Worm (Caenorhabditis elegans) whole organism, L4 larva: Measurements from ENCODE around the gene ZC250.5.

Experiments used
- F44E2.7 ChIP-seq: fragments of 200-800 bp; sonication (Bioruptor generic); IDR thresholded peaks from 2 replicates; pipeline ENCODE4 v2.1.2; 2022; ENCODE audit warnings: missing genetic modification characterization, missing compliant biosample characterization
- F49E8.2 ChIP-seq: sonication (generic microtip); optimal IDR thresholded peaks from 2 replicates; lab custom pipeline; 2016; ENCODE audit warnings: missing compliant biosample characterization, mild to moderate bottlenecking, missing genetic modification characterization, borderline replicate concordance
- R02D3.7 ChIP-seq: fragments of 150-350 bp; sonication (generic microtip); optimal IDR thresholded peaks from 3 replicates; lab custom pipeline; 2014; ENCODE audit warnings: missing biosample characterization, missing genetic modification characterization
- T26A8.4 ChIP-seq: fragments of 200-800 bp; sonication (Bioruptor generic); IDR thresholded peaks from 2 replicates; pipeline ENCODE4 v1.3.6; 2022; ENCODE audit warnings: missing genetic modification characterization, missing compliant biosample characterization
- Y105C5A.15 ChIP-seq: fragments of 200-800 bp; sonication (Bioruptor generic); IDR thresholded peaks from 2 replicates; pipeline ENCODE4 v1.3.6; 2022; ENCODE audit warnings: missing genetic modification characterization, missing compliant biosample characterization
- Y48G9A.11 ChIP-seq: fragments of 200-800 bp; sonication (Bioruptor generic); IDR thresholded peaks from 2 replicates; pipeline ENCODE4 v1.3.6; 2022; ENCODE audit warnings: missing genetic modification reagents, missing genetic modification characterization, missing compliant biosample characterization
- ZK546.5 ChIP-seq, 2 experiments: sonication (generic microtip); optimal IDR thresholded peaks; 2 replicates each; lab custom pipeline; 2017; ENCODE audit warnings: missing biosample characterization in 2 of 2, missing genetic modification characterization in 2 of 2
- aha-1 ChIP-seq: fragments of 150-350 bp; peaks from one replicate; lab custom pipeline; 2014; ENCODE audit warnings: missing biosample characterization, missing genetic modification characterization
- ama-1 ChIP-seq: fragments of 150-350 bp; optimal IDR thresholded peaks from 2 replicates; lab custom pipeline; 2014; ENCODE audit warnings: inconsistent platforms, mixed read lengths
- ceh-32 ChIP-seq: sonication (generic microtip); optimal IDR thresholded peaks from 2 replicates; lab custom pipeline; 2016; ENCODE audit warnings: mild to moderate bottlenecking, missing genetic modification characterization, missing compliant biosample characterization; ENCODE audit not compliant: poor library complexity
- ceh-44 ChIP-seq: fragments of 200-800 bp; sonication (Bioruptor generic); IDR thresholded peaks from 2 replicates; pipeline ENCODE4 v1.3.6; 2022; ENCODE audit warnings: missing genetic modification reagents, missing genetic modification characterization, missing compliant biosample characterization
- ceh-62 ChIP-seq: sonication (generic microtip); optimal IDR thresholded peaks from 2 replicates; lab custom pipeline; 2017; ENCODE audit warnings: missing biosample characterization, missing genetic modification characterization
- ceh-82 ChIP-seq: sonication (generic microtip); optimal IDR thresholded peaks from 2 replicates; lab custom pipeline; 2017; ENCODE audit warnings: missing biosample characterization, missing genetic modification characterization
- cey-2 ChIP-seq: sonication (generic microtip); optimal IDR thresholded peaks from 3 replicates; lab custom pipeline; 2017; ENCODE audit warnings: missing genetic modification characterization, mild to moderate bottlenecking, missing compliant biosample characterization, antibody characterized with exemption, borderline replicate concordance; ENCODE audit not compliant: insufficient read depth
- daf-12 ChIP-seq: fragments of 150-350 bp; optimal IDR thresholded peaks from 2 replicates; lab custom pipeline; 2014; ENCODE audit warnings: missing biosample characterization, missing genetic modification reagents, missing genetic modification characterization
- dmd-6 ChIP-seq: fragments of 200-800 bp; sonication (Bioruptor generic); IDR thresholded peaks from 2 replicates; pipeline ENCODE4 v1.3.6; 2022; ENCODE audit warnings: missing genetic modification reagents, missing genetic modification characterization, missing compliant biosample characterization
- dmd-8 ChIP-seq: fragments of 200-800 bp; sonication (Bioruptor generic); IDR thresholded peaks from 2 replicates; pipeline ENCODE4 v1.3.6; 2022; ENCODE audit warnings: missing genetic modification characterization, missing compliant biosample characterization
- dmd-9 ChIP-seq: fragments of 200-800 bp; sonication (Bioruptor generic); IDR thresholded peaks from 2 replicates; pipeline ENCODE4 v1.3.6; 2022; ENCODE audit warnings: missing genetic modification reagents, missing genetic modification characterization, missing compliant biosample characterization
- egl-27 ChIP-seq: sonication (generic microtip); optimal IDR thresholded peaks from 3 replicates; lab custom pipeline; 2017; ENCODE audit warnings: missing biosample characterization, missing genetic modification reagents, missing genetic modification characterization
- fkh-10 ChIP-seq: fragments of 150-350 bp; optimal IDR thresholded peaks from 2 replicates; lab custom pipeline; 2014; ENCODE audit warnings: missing biosample characterization, missing genetic modification reagents, missing genetic modification characterization
- fos-1 ChIP-seq: fragments of 150-350 bp; optimal IDR thresholded peaks from 2 replicates; lab custom pipeline; 2014; ENCODE audit warnings: missing biosample characterization, missing genetic modification characterization
- hif-1 ChIP-seq, 2 experiments: sonication (generic microtip); optimal IDR thresholded peaks; 2 replicates each; lab custom pipeline; 2016 to 2017; ENCODE audit warnings: missing compliant biosample characterization in 2 of 2, missing genetic modification characterization in 2 of 2, missing genetic modification reagents in 2 of 2, missing genotype in 2 of 2, mild to moderate bottlenecking in 1 of 2
- hlh-30 ChIP-seq: sonication (generic microtip); optimal IDR thresholded peaks from 2 replicates; lab custom pipeline; 2017; ENCODE audit warnings: antibody characterized with exemption, mild to moderate bottlenecking, missing genetic modification characterization, missing compliant biosample characterization; ENCODE audit not compliant: insufficient read depth
- hmg-1.1 ChIP-seq: fragments of 200-800 bp; sonication (Bioruptor generic); IDR thresholded peaks from 2 replicates; pipeline ENCODE4 v1.3.6; 2022; ENCODE audit warnings: missing genetic modification reagents, missing genetic modification characterization, missing compliant biosample characterization
- lin-1 ChIP-seq: fragments of 200-800 bp; sonication (Bioruptor generic); IDR thresholded peaks from 2 replicates; pipeline ENCODE4 v1.3.6; 2022; ENCODE audit warnings: missing genetic modification reagents, missing genetic modification characterization, missing compliant biosample characterization
- lin-13 ChIP-seq: fragments of 150-350 bp; optimal IDR thresholded peaks from 2 replicates; lab custom pipeline; 2014; ENCODE audit warnings: missing biosample characterization, missing genetic modification reagents, missing genetic modification characterization
- lsy-2 ChIP-seq, 2 experiments: fragments of 150-350 bp in 1 of 2; sonication (generic microtip) in 1 of 2; optimal IDR thresholded peaks; 2 replicates each; lab custom pipeline; 2014 to 2017; ENCODE audit warnings: missing biosample characterization in 2 of 2, missing genetic modification characterization in 2 of 2
- mdl-1 ChIP-seq, 2 experiments: fragments of 150-350 bp in 1 of 2; sonication (generic microtip) in 1 of 2; optimal IDR thresholded peaks; 2 replicates each; lab custom pipeline; 2014 to 2017; ENCODE audit warnings: missing biosample characterization in 2 of 2, missing genetic modification characterization in 2 of 2
- mes-2 ChIP-seq: sonication (generic microtip); optimal IDR thresholded peaks from 2 replicates; lab custom pipeline; 2016; ENCODE audit warnings: missing genotype, mild to moderate bottlenecking, missing genetic modification characterization, missing compliant biosample characterization; ENCODE audit not compliant: poor library complexity, severe bottlenecking
- mxl-2 ChIP-seq: fragments of 200-800 bp; sonication (Bioruptor generic); conservative IDR thresholded peaks from 2 replicates; pipeline ENCODE4 v1.3.6; 2022; ENCODE audit warnings: missing genetic modification reagents, missing genetic modification characterization, missing compliant biosample characterization
- nhr-10 ChIP-seq: fragments of 150-350 bp; optimal IDR thresholded peaks from 2 replicates; lab custom pipeline; 2014; ENCODE audit warnings: missing biosample characterization, missing genetic modification characterization
- nhr-102 ChIP-seq: sonication (generic microtip); optimal IDR thresholded peaks from 2 replicates; lab custom pipeline; 2016; ENCODE audit warnings: mild to moderate bottlenecking, missing genetic modification characterization, moderate library complexity, missing compliant biosample characterization
- nhr-6 ChIP-seq: fragments of 150-350 bp; optimal IDR thresholded peaks from 2 replicates; lab custom pipeline; 2014; ENCODE audit warnings: missing biosample characterization, missing genetic modification characterization
- pha-4 ChIP-seq, 2 experiments: fragments of 150-350 bp in 1 of 2; fragments of 200-800 bp in 1 of 2; sonication (Bioruptor generic) in 1 of 2; IDR thresholded peaks in 1 of 2; optimal IDR thresholded peaks in 1 of 2; 2 replicates each; pipeline versions ENCODE4 v1.3.6 to Lab custom; 2014 to 2022; ENCODE audit warnings: missing genetic modification characterization in 2 of 2, missing genetic modification reagents in 2 of 2, missing biosample characterization in 1 of 2, missing compliant biosample characterization in 1 of 2
- php-3 ChIP-seq: fragments of 200-800 bp; sonication (Bioruptor generic); IDR thresholded peaks from 2 replicates; pipeline ENCODE4 v1.3.6; 2022; ENCODE audit warnings: missing genetic modification reagents, missing genetic modification characterization, missing compliant biosample characterization
- pqm-1 ChIP-seq: sonication (generic microtip); optimal IDR thresholded peaks from 2 replicates; lab custom pipeline; 2017; ENCODE audit warnings: missing biosample characterization, missing genetic modification characterization
- rbr-2 ChIP-seq: sonication (generic microtip); optimal IDR thresholded peaks from 2 replicates; lab custom pipeline; 2016; ENCODE audit warnings: missing genotype, missing genetic modification characterization, missing compliant biosample characterization
- spr-3 ChIP-seq: fragments of 200-800 bp; sonication (Bioruptor generic); optimal IDR thresholded peaks from 2 replicates; lab custom pipeline; 2018; ENCODE audit warnings: mild to moderate bottlenecking, missing genetic modification characterization, missing compliant biosample characterization
- tag-97 ChIP-seq: fragments of 200-800 bp; sonication (Bioruptor generic); IDR thresholded peaks from 2 replicates; pipeline ENCODE4 v1.3.6; 2022; ENCODE audit warnings: missing genetic modification characterization, missing compliant biosample characterization
- tra-1 ChIP-seq: fragments of 200-800 bp; sonication (Bioruptor generic); IDR thresholded peaks from 2 replicates; pipeline ENCODE4 v1.3.6; 2022; ENCODE audit warnings: missing genetic modification reagents, missing genetic modification characterization, missing compliant biosample characterization
- unc-62 ChIP-seq, 3 experiments: fragments of 150-350 bp in 1 of 3; sonication (generic microtip); optimal IDR thresholded peaks in 2 of 3; peaks in 1 of 3; 1 replicate in 1 of 3; 2 replicates in 2 of 3; lab custom pipeline; 2014 to 2017; ENCODE audit warnings: missing biosample characterization in 3 of 3, missing genetic modification characterization in 3 of 3, missing genetic modification reagents in 3 of 3, missing genotype in 1 of 3
- zfp-3 ChIP-seq: fragments of 200-800 bp; sonication (Bioruptor generic); conservative IDR thresholded peaks from 2 replicates; pipeline ENCODE4 v1.3.6; 2022; ENCODE audit warnings: missing genetic modification reagents, missing genetic modification characterization, missing compliant biosample characterization
- zip-11 ChIP-seq: fragments of 200-800 bp; sonication (Bioruptor generic); IDR thresholded peaks from 2 replicates; pipeline ENCODE4 v1.3.6; 2022; ENCODE audit warnings: missing genetic modification characterization, missing compliant biosample characterization

ZC250.5 gene

ce11 chrV:5838576-5839366, 33.2 kb downstream of the ZC250.5 start, which contains the start of gene F26F12.2 (continued):
- TF ChIP-seq unc-62 (GFP tag; optimal IDR thresholded peaks at IDR 0.05 in 1 of 2; lab: Kevin White, UChicago) (peak in 1 of 2 experiments; percentile 91), unc-62 (tag; optimal IDR thresholded peaks at IDR 0.05; lab: Kevin White, UChicago) (no peak), tra-1 (GFP tag; lab: Robert Waterston, UW) (no peak), zfp-3 (GFP tag; lab: Robert Waterston, UW) (no peak), ceh-32 (tag; lab: Kevin White, UChicago) (no peak), lsy-2 (tag; optimal IDR thresholded peaks at IDR 0.05; lab: Kevin White, UChicago) (no peak), nhr-6 (tag; lab: Kevin White, UChicago) (no peak), mxl-2 (GFP tag; lab: Robert Waterston, UW) (no peak), lin-13 (GFP tag; lab: Kevin White, UChicago) (no peak), zip-11 (GFP tag; lab: Robert Waterston, UW) (no peak), nhr-10 (tag; lab: Kevin White, UChicago) (no peak), dmd-6 (GFP tag; lab: Robert Waterston, UW) (no peak), hlh-30 (tag; lab: Kevin White, UChicago) (peak; percentile 26), hif-1 (tag; optimal IDR thresholded peaks at IDR 0.05; lab: Kevin White, UChicago) (peak in 1 of 2 experiments; percentile 11), php-3 (GFP tag; lab: Robert Waterston, UW) (no peak), spr-3 (GFP tag; lab: Kevin White, UChicago) (no peak), ceh-82 (tag; lab: Kevin White, UChicago) (no peak), cey-2 (tag; lab: Kevin White, UChicago) (no peak), ama-1 (peak; percentile 79), T26A8.4 (peak; percentile 43; the same call in 1 of the 2 replicates), F49E8.2 (tag; lab: Kevin White, UChicago) (no peak), dmd-9 (0 out of 2 replicates have a peak, but pooled peaks have one; percentile 46), mdl-1 (tag; optimal IDR thresholded peaks at IDR 0.05; lab: Kevin White, UChicago) (no peak), nhr-102 (peak; percentile 6), daf-12 (tag; lab: Kevin White, UChicago) (no peak), ceh-62 (tag; lab: Kevin White, UChicago) (no peak), Y48G9A.11 (GFP tag; lab: Robert Waterston, UW) (no peak)

ce11 chrV:5840939-5841338, 35.4 kb downstream of the ZC250.5 start:
- TF ChIP-seq dmd-8 (GFP tag; lab: Robert Waterston, UW) (0 out of 2 replicates have a peak, but pooled peaks have one; percentile 23), F44E2.7 (GFP tag; lab: Robert Waterston, UW) (no peak), pqm-1 (tag; lab: Kevin White, UChicago) (no peak), fkh-10 (GFP tag; lab: Kevin White, UChicago) (no peak), aha-1 (tag; lab: Kevin White, UChicago) (peak; percentile 96)

ce11 chrV:5842507-5843144, 37.1 kb downstream of the ZC250.5 start:
- TF ChIP-seq egl-27 (tag; lab: Kevin White, UChicago) (no peak), tag-97 (GFP tag; lab: Robert Waterston, UW) (no peak), ceh-82 (tag; lab: Kevin White, UChicago) (no peak), rbr-2 (tag; lab: Kevin White, UChicago) (no peak), R02D3.7 (tag; lab: Kevin White, UChicago) (no peak), lin-1 (GFP tag; lab: Robert Waterston, UW) (no peak), tra-1 (GFP tag; lab: Robert Waterston, UW) (0 out of 2 replicates have a peak, but pooled peaks have one; percentile 5), hlh-30 (tag; lab: Kevin White, UChicago) (peak; percentile 76), pha-4 (GFP tag; IDR thresholded peaks at IDR 0.05; lab: Robert Waterston, UW) (no peak), pha-4 (tag; optimal IDR thresholded peaks at IDR 0.05; lab: Kevin White, UChicago) (no peak), ZK546.5 (tag; optimal IDR thresholded peaks at IDR 0.05; lab: Kevin White, UChicago) (no peak), aha-1 (tag; lab: Kevin White, UChicago) (peak; percentile 96), F49E8.2 (tag; lab: Kevin White, UChicago) (no peak), Y105C5A.15 (GFP tag; lab: Robert Waterston, UW) (no peak), mxl-2 (GFP tag; lab: Robert Waterston, UW) (0 out of 2 replicates have a peak, but pooled peaks have one; percentile 30), hmg-1.1 (GFP tag; lab: Robert Waterston, UW) (no peak), fos-1 (no peak), ceh-44 (no peak), mes-2 (tag; lab: Kevin White, UChicago) (no peak)
